Worm (Caenorhabditis elegans) whole organism, mixed stage, embryonic: Measurements from ENCODE around the gene rpl-38.
A peak's percentile ranks its signal among the peaks of the same experiment; 100 is the strongest.

Experiments
- M03D4.4 ChIP-seq: sonication (generic microtip); optimal IDR thresholded peaks from 2 replicates; lab custom pipeline; 2017; ENCODE audit warnings: mild to moderate bottlenecking, missing genetic modification characterization, missing compliant biosample characterization
- bed-3 ChIP-seq: fragments of 200-800 bp; sonication (Bioruptor generic); optimal IDR thresholded peaks from 3 replicates; lab custom pipeline; 2018; ENCODE audit warnings: mild to moderate bottlenecking, missing genetic modification characterization, moderate library complexity, missing compliant biosample characterization
- blmp-1 ChIP-seq: fragments of 150-350 bp; optimal IDR thresholded peaks from 2 replicates; lab custom pipeline; 2014; ENCODE audit warnings: missing biosample characterization, missing genetic modification characterization
- ceh-43 ChIP-seq: fragments of 200-800 bp; sonication (Bioruptor generic); optimal IDR thresholded peaks from 2 replicates; lab custom pipeline; 2018; ENCODE audit warnings: mild to moderate bottlenecking, missing genetic modification characterization, moderate library complexity, missing compliant biosample characterization
- ces-1 ChIP-seq: fragments of 150-350 bp; optimal IDR thresholded peaks from 2 replicates; lab custom pipeline; 2014; ENCODE audit warnings: missing biosample characterization, missing genetic modification reagents, missing genetic modification characterization
- cnd-1 ChIP-seq: fragments of 200-800 bp; sonication (Bioruptor generic); optimal IDR thresholded peaks from 2 replicates; lab custom pipeline; 2018; ENCODE audit warnings: mild to moderate bottlenecking, missing genetic modification characterization, missing compliant biosample characterization
- drap-1 ChIP-seq: fragments of 200-800 bp; sonication (Bioruptor generic); optimal IDR thresholded peaks from 3 replicates; lab custom pipeline; 2018; ENCODE audit warnings: mild to moderate bottlenecking, missing genetic modification characterization, missing compliant biosample characterization
- elt-1 ChIP-seq: sonication (generic microtip); optimal IDR thresholded peaks from 2 replicates; lab custom pipeline; 2017; ENCODE audit warnings: missing genetic modification characterization, mild to moderate bottlenecking, missing compliant biosample characterization, antibody characterized with exemption, moderate library complexity, borderline replicate concordance; ENCODE audit not compliant: insufficient read depth
- elt-3 ChIP-seq: fragments of 150-350 bp; optimal IDR thresholded peaks from 2 replicates; lab custom pipeline; 2014; ENCODE audit warnings: missing biosample characterization, missing genetic modification characterization
- flh-1 ChIP-seq: fragments of 200-800 bp; sonication (Bioruptor generic); optimal IDR thresholded peaks from 2 replicates; lab custom pipeline; 2018; ENCODE audit warnings: mild to moderate bottlenecking, missing genetic modification characterization, moderate library complexity, missing compliant biosample characterization
- ham-2 ChIP-seq: fragments of 200-800 bp; sonication (Bioruptor generic); optimal IDR thresholded peaks from 2 replicates; lab custom pipeline; 2018; ENCODE audit warnings: mild to moderate bottlenecking, missing genetic modification characterization, missing compliant biosample characterization
- hlh-1 ChIP-seq: fragments of 150-350 bp; optimal IDR thresholded peaks from 2 replicates; lab custom pipeline; 2014; ENCODE audit warnings: missing biosample characterization, missing genetic modification reagents, missing genetic modification characterization
- lin-13 ChIP-seq: fragments of 150-350 bp; optimal IDR thresholded peaks from 2 replicates; lab custom pipeline; 2014; ENCODE audit warnings: missing biosample characterization, missing genetic modification characterization
- lin-32 ChIP-seq: fragments of 200-800 bp; sonication (Bioruptor generic); optimal IDR thresholded peaks from 2 replicates; lab custom pipeline; 2018; ENCODE audit warnings: mild to moderate bottlenecking, missing genetic modification characterization, missing compliant biosample characterization
- lsy-2 ChIP-seq: fragments of 150-350 bp; optimal IDR thresholded peaks from 2 replicates; lab custom pipeline; 2014; ENCODE audit warnings: missing biosample characterization, missing genetic modification characterization
- mab-5 ChIP-seq: fragments of 150-350 bp; optimal IDR thresholded peaks from 2 replicates; lab custom pipeline; 2014; ENCODE audit warnings: missing biosample characterization, missing genetic modification characterization
- mep-1 ChIP-seq: fragments of 150-350 bp; optimal IDR thresholded peaks from 2 replicates; lab custom pipeline; 2017; ENCODE audit warnings: missing biosample characterization, missing genetic modification reagents, missing genetic modification characterization, inconsistent platforms
- mls-2 ChIP-seq: sonication (generic microtip); optimal IDR thresholded peaks from 2 replicates; lab custom pipeline; 2016; ENCODE audit warnings: mild to moderate bottlenecking, missing genetic modification characterization, moderate library complexity, missing compliant biosample characterization
- nhr-12 ChIP-seq: fragments of 150-350 bp; optimal IDR thresholded peaks from 2 replicates; lab custom pipeline; 2014; ENCODE audit warnings: missing biosample characterization, missing genetic modification characterization
- nhr-2 ChIP-seq: fragments of 150-350 bp; optimal IDR thresholded peaks from 2 replicates; lab custom pipeline; 2014; ENCODE audit warnings: missing biosample characterization, missing genetic modification characterization
- nhr-237 ChIP-seq: fragments of 150-350 bp; optimal IDR thresholded peaks from 2 replicates; lab custom pipeline; 2014; ENCODE audit warnings: missing biosample characterization, missing genetic modification characterization
- nhr-76 ChIP-seq: sonication (generic microtip); optimal IDR thresholded peaks from 2 replicates; lab custom pipeline; 2017; ENCODE audit warnings: missing biosample characterization, missing genetic modification characterization
- pha-4 ChIP-seq: fragments of 150-350 bp; optimal IDR thresholded peaks from 2 replicates; lab custom pipeline; 2018; ENCODE audit warnings: missing biosample characterization, missing genetic modification reagents, missing genetic modification characterization
- sem-2 ChIP-seq: fragments of 200-800 bp; sonication (Bioruptor generic); optimal IDR thresholded peaks from 2 replicates; lab custom pipeline; 2018; ENCODE audit warnings: mild to moderate bottlenecking, missing genetic modification characterization, missing compliant biosample characterization
- sptf-1 ChIP-seq: sonication (generic microtip); optimal IDR thresholded peaks from 2 replicates; lab custom pipeline; 2017; ENCODE audit warnings: mild to moderate bottlenecking, missing genetic modification characterization, moderate library complexity, missing compliant biosample characterization
- tbx-8 ChIP-seq: fragments of 200-800 bp; sonication (Bioruptor generic); optimal IDR thresholded peaks from 2 replicates; lab custom pipeline; 2018; ENCODE audit warnings: mild to moderate bottlenecking, missing genetic modification characterization, moderate library complexity, missing compliant biosample characterization
- unc-39 ChIP-seq: fragments of 150-350 bp; optimal IDR thresholded peaks from 2 replicates; lab custom pipeline; 2014; ENCODE audit warnings: missing biosample characterization, missing genetic modification characterization
- unc-62 ChIP-seq: fragments of 150-350 bp; optimal IDR thresholded peaks from 2 replicates; lab custom pipeline; 2014; ENCODE audit warnings: missing biosample characterization, missing genetic modification reagents, missing genetic modification characterization
- zip-8 ChIP-seq: fragments of 150-350 bp; optimal IDR thresholded peaks from 2 replicates; lab custom pipeline; 2014; ENCODE audit warnings: missing biosample characterization, missing genetic modification characterization
- ztf-11 ChIP-seq: fragments of 150-350 bp; optimal IDR thresholded peaks from 2 replicates; lab custom pipeline; 2014; ENCODE audit warnings: missing biosample characterization, missing genetic modification characterization

Gene rpl-38

ce11 chrV:15553869-15554268, 41.9 kb downstream of the rpl-38 start:
- no peak for TF ChIP-seq nhr-237 (tag; lab: Kevin White, UChicago)
- TF ChIP-seq mls-2 (tag; lab: Kevin White, UChicago), result peak; percentile 38
- no peak for TF ChIP-seq lsy-2 (tag; lab: Kevin White, UChicago)
- no peak for TF ChIP-seq unc-62
- peak; percentile 15 for TF ChIP-seq ham-2
- no peak for TF ChIP-seq nhr-76 (tag; lab: Kevin White, UChicago)
- TF ChIP-seq unc-39 (tag; lab: Kevin White, UChicago), result no peak
- TF ChIP-seq drap-1 (GFP tag; lab: Kevin White, UChicago), result peak; percentile 83
- TF ChIP-seq mep-1 (tag; lab: Kevin White, UChicago), result no peak
- TF ChIP-seq ceh-43 (GFP tag; lab: Kevin White, UChicago), result no peak
- TF ChIP-seq pha-4 (tag; lab: Kevin White, UChicago), result no peak
- no peak for TF ChIP-seq ztf-11 (tag; lab: Kevin White, UChicago)
- TF ChIP-seq sptf-1, result peak; percentile 69
- peak; percentile 27 for TF ChIP-seq sem-2 (GFP tag; lab: Kevin White, UChicago)
- TF ChIP-seq hlh-1, result peak; percentile 18
- no peak for TF ChIP-seq zip-8 (tag; lab: Kevin White, UChicago)
- TF ChIP-seq cnd-1 (tag; lab: Kevin White, UChicago), result peak; percentile 51
- TF ChIP-seq elt-1 (tag; lab: Kevin White, UChicago), result no peak
- peak; percentile 41 for TF ChIP-seq bed-3 (GFP tag; lab: Kevin White, UChicago)
- TF ChIP-seq ces-1 (GFP tag; lab: Kevin White, UChicago), result no peak
- TF ChIP-seq M03D4.4 (tag; lab: Kevin White, UChicago), result peak; percentile 55
- TF ChIP-seq lin-13 (tag; lab: Kevin White, UChicago), result no peak
- peak; percentile 15 for TF ChIP-seq lin-32

ce11 chrV:15559047-15559446, 47.1 kb downstream of the rpl-38 start, which contains the start of gene acr-18:
Gene acr-18, minus strand, starts transcription at chrV:15559147.
- TF ChIP-seq ham-2, result no peak
- TF ChIP-seq unc-39 (tag; lab: Kevin White, UChicago), result no peak
- no peak for TF ChIP-seq ztf-11 (tag; lab: Kevin White, UChicago)
- no peak for TF ChIP-seq tbx-8 (GFP tag; lab: Kevin White, UChicago)
- no peak for TF ChIP-seq M03D4.4 (tag; lab: Kevin White, UChicago)
- TF ChIP-seq mab-5 (tag; lab: Kevin White, UChicago), result no peak
- no peak for TF ChIP-seq ceh-43 (GFP tag; lab: Kevin White, UChicago)
- no peak for TF ChIP-seq mep-1 (tag; lab: Kevin White, UChicago)
- no peak for TF ChIP-seq sptf-1
- TF ChIP-seq blmp-1 (tag; lab: Kevin White, UChicago), result no peak
- TF ChIP-seq cnd-1 (tag; lab: Kevin White, UChicago), result no peak
- TF ChIP-seq nhr-2 (tag; lab: Kevin White, UChicago), result no peak
- TF ChIP-seq nhr-12 (tag; lab: Kevin White, UChicago), result no peak
- no peak for TF ChIP-seq mls-2 (tag; lab: Kevin White, UChicago)
- TF ChIP-seq nhr-237 (tag; lab: Kevin White, UChicago), result no peak

ce11 chrV:15559729-15560128, 47.8 kb downstream of the rpl-38 start:
- TF ChIP-seq flh-1 (GFP tag; lab: Kevin White, UChicago) (no peak), nhr-76 (tag; lab: Kevin White, UChicago) (no peak), elt-3 (tag; lab: Kevin White, UChicago) (no peak), ces-1 (GFP tag; lab: Kevin White, UChicago) (no peak), lsy-2 (tag; lab: Kevin White, UChicago) (no peak), hlh-1 (no peak), mep-1 (tag; lab: Kevin White, UChicago) (no peak), nhr-12 (tag; lab: Kevin White, UChicago) (no peak), cnd-1 (tag; lab: Kevin White, UChicago) (no peak)
